Fruit fly (Drosophila melanogaster): ENCODE results near the gene tgy.
A peak's percentile ranks its signal among the peaks of the same experiment; 100 is the strongest.

Gene tgy

dm6 chrX:19152570-19153287, 25.6 kb upstream of the tgy start (continued):
- TF ChIP-seq nmo (GFP tag; optimal IDR thresholded peaks at IDR 0.05) (peak; percentile 72), CG34422 (GFP tag; IDR thresholded peaks at IDR 0.05) (no peak), scrt (GFP tag; optimal IDR thresholded peaks at IDR 0.05) (no peak), CG1529 (GFP tag; optimal IDR thresholded peaks at IDR 0.05) (peak; percentile 36), inv (GFP tag; IDR thresholded peaks at IDR 0.05; ENCODE audit: partially characterized antibody) (no peak), CG13775 (GFP tag; optimal IDR thresholded peaks at IDR 0.05) (peak; percentile 54), sc (optimal IDR thresholded peaks at IDR 0.05) (no peak), sc (GFP tag; optimal IDR thresholded peaks at IDR 0.05) (peak; percentile 41), CG9727 (GFP tag; optimal IDR thresholded peaks at IDR 0.05) (peak; percentile 73), CG15073 (GFP tag; optimal IDR thresholded peaks at IDR 0.05) (no peak), CG33557 (GFP tag; optimal IDR thresholded peaks at IDR 0.05) (peak; percentile 21), sens (GFP tag) (peak; percentile 85), so (GFP tag; IDR thresholded peaks at IDR 0.05) (0 out of 3 replicates have a peak, but pooled peaks have one; percentile 8), CG10979 (tag; optimal IDR thresholded peaks at IDR 0.05) (peak; percentile 75), corto (GFP tag; optimal IDR thresholded peaks at IDR 0.05) (no peak), Dp (GFP tag; optimal IDR thresholded peaks at IDR 0.05) (no peak), CG15601 (tag; optimal IDR thresholded peaks at IDR 0.05) (peak; percentile 23), CG1603 (tag; optimal IDR thresholded peaks at IDR 0.05) (no peak), Six4 (GFP tag; optimal IDR thresholded peaks at IDR 0.05) (peak; percentile 20), CG7786 (GFP tag; optimal IDR thresholded peaks at IDR 0.05) (no peak), CG18599 (GFP tag; optimal IDR thresholded peaks at IDR 0.05) (peak; percentile 34), CG32767 (GFP tag; IDR thresholded peaks at IDR 0.05) (no peak), row (GFP tag; IDR thresholded peaks at IDR 0.05) (peak; percentile 61), danr (GFP tag; IDR thresholded peaks at IDR 0.05) (0 out of 2 replicates have a peak, but pooled peaks have one; percentile 14), Awh (GFP tag; IDR thresholded peaks at IDR 0.05) (no peak), CG17328 (GFP tag; IDR thresholded peaks at IDR 0.05) (0 out of 2 replicates have a peak, but pooled peaks have one; percentile 28), CG31365 (tag; optimal IDR thresholded peaks at IDR 0.05) (no peak), CG17359 (tag; optimal IDR thresholded peaks at IDR 0.05) (peak; percentile 56), Fer2 (tag; optimal IDR thresholded peaks at IDR 0.05) (no peak), toy (GFP tag; IDR thresholded peaks at IDR 0.05) (no peak), CG7839 (tag; optimal IDR thresholded peaks at IDR 0.05) (peak; percentile 66), Ssrp (tag; optimal IDR thresholded peaks at IDR 0.05) (peak; percentile 66), Aef1 (GFP tag; IDR thresholded peaks at IDR 0.05) (no peak; the same call in 2 of the 3 replicates), CG15696 (tag; optimal IDR thresholded peaks at IDR 0.05) (peak; percentile 41), Sin3A (optimal IDR thresholded peaks at IDR 0.05) (no peak), D (optimal IDR thresholded peaks at IDR 0.05) (no peak), D (GFP tag; optimal IDR thresholded peaks at IDR 0.05) (peak; percentile 70), Dip2 (GFP tag; IDR thresholded peaks at IDR 0.05) (no peak), onecut (GFP tag; IDR thresholded peaks at IDR 0.05) (no peak), yki (optimal IDR thresholded peaks at IDR 0.05) (no peak), ind (GFP tag; optimal IDR thresholded peaks at IDR 0.05) (peak; percentile 47), CG5180 (GFP tag; optimal IDR thresholded peaks at IDR 0.05) (peak; percentile 3), Bteb2 (GFP tag; optimal IDR thresholded peaks at IDR 0.05) (peak; percentile 38), Side (GFP tag; optimal IDR thresholded peaks at IDR 0.05) (no peak), fru (optimal IDR thresholded peaks at IDR 0.05) (no peak), CG1233 (GFP tag; optimal IDR thresholded peaks at IDR 0.05) (peak; percentile 55), CTCF (GFP tag; optimal IDR thresholded peaks at IDR 0.05) (no peak), CG17829 (tag; optimal IDR thresholded peaks at IDR 0.05) (peak; percentile 55), CG2712 (tag; optimal IDR thresholded peaks at IDR 0.05) (peak; percentile 71), CG2678 (tag; optimal IDR thresholded peaks at IDR 0.05) (peak; percentile 75), CG17568 (GFP tag; optimal IDR thresholded peaks at IDR 0.05) (no peak), sd (tag; optimal IDR thresholded peaks at IDR 0.05) (no peak)
